Worm (Caenorhabditis elegans) whole organism, L1 larva: ENCODE results near the gene srh-2.

Experiments
- dsc-1 ChIP-seq: sonication (generic microtip); optimal IDR thresholded peaks from 2 replicates; lab custom pipeline; 2016; ENCODE audit warnings: mild to moderate bottlenecking, missing genetic modification characterization, missing compliant biosample characterization
- fkh-8 ChIP-seq: sonication (generic microtip); optimal IDR thresholded peaks from 2 replicates; lab custom pipeline; 2016; ENCODE audit warnings: mild to moderate bottlenecking, missing genetic modification characterization, missing compliant biosample characterization
- jun-1 ChIP-seq: fragments of 150-350 bp; optimal IDR thresholded peaks from 2 replicates; lab custom pipeline; 2014; ENCODE audit warnings: missing biosample characterization, missing genetic modification reagents, missing genetic modification characterization
- lin-13 ChIP-seq: fragments of 150-350 bp; optimal IDR thresholded peaks from 2 replicates; lab custom pipeline; 2014; ENCODE audit warnings: missing biosample characterization, missing genetic modification reagents, missing genetic modification characterization
- lin-15B ChIP-seq: fragments of 150-350 bp; sonication (generic microtip); optimal IDR thresholded peaks from 3 replicates; lab custom pipeline; 2014; ENCODE audit warnings: missing biosample characterization, missing genetic modification characterization

The srh-2 gene

ce11 chrV:779999-780398 lies 51.9 kb downstream of the srh-2 start, which contains the start of gene srbc-60:
Gene srbc-60 (plus strand): TSS chrV:780299.
- TF ChIP-seq fkh-8 (tag; lab: Kevin White, UChicago): peak; percentile 18
- no peak for TF ChIP-seq lin-15B (tag; lab: Kevin White, UChicago)
- TF ChIP-seq jun-1 (tag; lab: Kevin White, UChicago): no peak
- TF ChIP-seq, all 84 proteins: peak for 1

ce11 chrV:782432-782831 lies 54.3 kb downstream of the srh-2 start, which contains the start of gene srab-16:
Gene srab-16 (plus strand): TSS chrV:782732.
- TF ChIP-seq dsc-1 (peak; percentile 40), lin-13 (no peak)
